Fruit fly (Drosophila melanogaster): Measurements from ENCODE around the gene Nup43.

- TF ChIP-seq CTCF (optimal IDR thresholded peaks at IDR 0.05), result no peak
- no peak for TF ChIP-seq CG8478 (optimal IDR thresholded peaks at IDR 0.05)
Measured at dm6 chr3R:18389790-18390189, 23.4 kb downstream of the Nup43 start, which contains the start of gene Vha100-4.
